Worm (Caenorhabditis elegans) whole organism, early embryonic: ENCODE data around the gene str-222.

Experiments
- ama-1 ChIP-seq: fragments of 150-350 bp; optimal IDR thresholded peaks from 2 replicates; lab custom pipeline; 2014
- flt-1 ChIP-seq: fragments of 200-800 bp; sonication (Bioruptor generic); IDR thresholded peaks from 2 replicates; pipeline ENCODE4 v1.3.6; 2022; ENCODE audit warnings: missing genetic modification characterization, missing compliant biosample characterization

DNA sequence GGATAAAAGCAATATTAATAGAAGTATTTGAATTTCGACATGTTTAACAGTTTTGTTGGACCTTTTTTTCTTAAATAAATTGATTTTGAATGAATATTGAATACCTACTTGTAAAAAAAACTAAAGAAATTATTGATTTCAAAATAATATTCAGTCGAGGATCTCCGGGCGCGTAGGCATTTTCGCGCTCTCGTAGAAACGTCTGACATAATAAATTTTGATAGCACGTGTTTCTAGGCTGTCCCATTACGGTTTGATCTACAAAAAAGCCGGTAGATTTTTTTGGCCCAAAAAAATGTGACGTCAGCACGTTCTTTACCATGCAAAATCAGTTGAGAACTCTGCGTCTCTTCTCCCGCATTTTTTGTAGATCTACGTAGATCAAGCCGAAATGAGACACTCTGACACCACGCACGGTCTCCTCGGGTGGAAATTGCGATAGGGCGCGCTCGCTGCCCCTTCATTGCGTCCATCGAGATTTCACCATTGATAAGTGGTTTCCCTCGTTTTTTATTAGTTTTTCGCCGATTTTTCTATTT lies 41.3 kb upstream of the str-222 start:
- TF ChIP-seq flt-1 (GFP tag; lab: Robert Waterston, UW) (no peak), ama-1 (no peak)
